Worm (Caenorhabditis elegans) whole organism, L4 larva: ENCODE results near the gene F13A7.7.
"Not testable (repeated sequence)": the region's sequence is repeated elsewhere in the genome, so short reads cannot be mapped to it uniquely, and the experiment has no call there.

Experiments
- D1046.2 ChIP-seq: fragments of 200-800 bp; sonication (Bioruptor generic); IDR thresholded peaks from 2 replicates; pipeline ENCODE4 v1.3.6; 2022; ENCODE audit warnings: missing genetic modification characterization, missing compliant biosample characterization
- T26A8.4 ChIP-seq: fragments of 200-800 bp; sonication (Bioruptor generic); IDR thresholded peaks from 2 replicates; pipeline ENCODE4 v1.3.6; 2022; ENCODE audit warnings: missing genetic modification characterization, missing compliant biosample characterization
- Y105C5A.15 ChIP-seq: fragments of 200-800 bp; sonication (Bioruptor generic); IDR thresholded peaks from 2 replicates; pipeline ENCODE4 v1.3.6; 2022; ENCODE audit warnings: missing genetic modification characterization, missing compliant biosample characterization
- aha-1 ChIP-seq: fragments of 150-350 bp; peaks from one replicate; lab custom pipeline; 2014; ENCODE audit warnings: missing biosample characterization, missing genetic modification characterization
- aly-2 ChIP-seq: sonication (generic microtip); optimal IDR thresholded peaks from 2 replicates; lab custom pipeline; 2018; ENCODE audit warnings: missing biosample characterization, missing genetic modification characterization
- ceh-28 ChIP-seq: fragments of 150-350 bp; optimal IDR thresholded peaks from 2 replicates; lab custom pipeline; 2014; ENCODE audit warnings: missing biosample characterization, missing genetic modification reagents, missing genetic modification characterization
- daf-16 ChIP-seq, 3 experiments: sonication (generic microtip); optimal IDR thresholded peaks; 2 replicates each; lab custom pipeline; 2016 to 2017; ENCODE audit warnings: missing genetic modification characterization in 3 of 3, missing genetic modification reagents in 3 of 3, mild to moderate bottlenecking in 2 of 3, missing compliant biosample characterization in 2 of 3, missing biosample characterization in 1 of 3, moderate library complexity in 1 of 3
- dmd-6 ChIP-seq: fragments of 200-800 bp; sonication (Bioruptor generic); IDR thresholded peaks from 2 replicates; pipeline ENCODE4 v1.3.6; 2022; ENCODE audit warnings: missing genetic modification reagents, missing genetic modification characterization, missing compliant biosample characterization
- dve-1 ChIP-seq: sonication (generic microtip); optimal IDR thresholded peaks from 2 replicates; lab custom pipeline; 2017; ENCODE audit warnings: antibody characterized with exemption, mild to moderate bottlenecking, missing genetic modification characterization, missing compliant biosample characterization; ENCODE audit not compliant: insufficient read depth
- egl-43 ChIP-seq: fragments of 200-800 bp; sonication (Bioruptor generic); IDR thresholded peaks from 2 replicates; pipeline ENCODE4 v1.3.6; 2022; ENCODE audit warnings: missing genetic modification reagents, missing genetic modification characterization, missing compliant biosample characterization
- hlh-11 ChIP-seq: fragments of 200-800 bp; sonication (Bioruptor generic); optimal IDR thresholded peaks from 2 replicates; lab custom pipeline; 2018; ENCODE audit warnings: mild to moderate bottlenecking, missing genetic modification characterization, missing compliant biosample characterization
- hlh-30 ChIP-seq: sonication (generic microtip); optimal IDR thresholded peaks from 2 replicates; lab custom pipeline; 2017; ENCODE audit warnings: antibody characterized with exemption, mild to moderate bottlenecking, missing genetic modification characterization, missing compliant biosample characterization; ENCODE audit not compliant: insufficient read depth
- hmg-1.1 ChIP-seq: fragments of 200-800 bp; sonication (Bioruptor generic); IDR thresholded peaks from 2 replicates; pipeline ENCODE4 v1.3.6; 2022; ENCODE audit warnings: missing genetic modification reagents, missing genetic modification characterization, missing compliant biosample characterization
- jun-1 ChIP-seq: fragments of 150-350 bp; optimal IDR thresholded peaks from 2 replicates; lab custom pipeline; 2014; ENCODE audit warnings: missing biosample characterization, missing genetic modification reagents, missing genetic modification characterization
- lim-7 ChIP-seq: fragments of 200-800 bp; sonication (Bioruptor generic); IDR thresholded peaks from 2 replicates; pipeline ENCODE4 v1.3.6; 2022; ENCODE audit warnings: missing genetic modification characterization, missing compliant biosample characterization
- lin-29 ChIP-seq: fragments of 200-800 bp; sonication (Bioruptor generic); IDR thresholded peaks from 2 replicates; pipeline ENCODE4 v1.3.6; 2022; ENCODE audit warnings: missing genetic modification reagents, missing genetic modification characterization, missing compliant biosample characterization
- mdl-1 ChIP-seq, 2 experiments: fragments of 150-350 bp in 1 of 2; sonication (generic microtip) in 1 of 2; optimal IDR thresholded peaks; 2 replicates each; lab custom pipeline; 2014 to 2017; ENCODE audit warnings: missing biosample characterization in 2 of 2, missing genetic modification characterization in 2 of 2
- mdt-29 ChIP-seq: fragments of 200-800 bp; sonication (Bioruptor generic); IDR thresholded peaks from 2 replicates; pipeline ENCODE4 v1.3.6; 2022; ENCODE audit warnings: missing genetic modification reagents, missing genetic modification characterization, missing compliant biosample characterization
- mep-1 ChIP-seq: fragments of 150-350 bp; sonication (generic microtip); optimal IDR thresholded peaks from 3 replicates; lab custom pipeline; 2014; ENCODE audit warnings: missing biosample characterization, missing genetic modification characterization
- nhr-10 ChIP-seq: fragments of 150-350 bp; optimal IDR thresholded peaks from 2 replicates; lab custom pipeline; 2014; ENCODE audit warnings: missing biosample characterization, missing genetic modification characterization
- nhr-102 ChIP-seq: sonication (generic microtip); optimal IDR thresholded peaks from 2 replicates; lab custom pipeline; 2016; ENCODE audit warnings: mild to moderate bottlenecking, missing genetic modification characterization, moderate library complexity, missing compliant biosample characterization
- nhr-237 ChIP-seq: sonication (generic microtip); optimal IDR thresholded peaks from 2 replicates; lab custom pipeline; 2017; ENCODE audit warnings: missing biosample characterization, missing genetic modification characterization
- nhr-25 ChIP-seq: sonication (generic microtip); optimal IDR thresholded peaks from 2 replicates; lab custom pipeline; 2017; ENCODE audit warnings: missing genetic modification characterization, mild to moderate bottlenecking, missing compliant biosample characterization, antibody characterized with exemption, moderate library complexity, borderline replicate concordance; ENCODE audit not compliant: insufficient read depth
- nhr-28 ChIP-seq: fragments of 150-350 bp; optimal IDR thresholded peaks from 2 replicates; lab custom pipeline; 2014; ENCODE audit warnings: missing biosample characterization, missing genetic modification characterization
- nhr-48 ChIP-seq: sonication (generic microtip); optimal IDR thresholded peaks from 2 replicates; lab custom pipeline; 2016; ENCODE audit warnings: mild to moderate bottlenecking, missing genetic modification characterization, missing compliant biosample characterization
- nhr-77 ChIP-seq: fragments of 150-350 bp; optimal IDR thresholded peaks from 2 replicates; lab custom pipeline; 2014; ENCODE audit warnings: missing biosample characterization, missing genetic modification characterization
- pha-4 ChIP-seq, 2 experiments: fragments of 150-350 bp in 1 of 2; fragments of 200-800 bp in 1 of 2; sonication (Bioruptor generic) in 1 of 2; IDR thresholded peaks in 1 of 2; optimal IDR thresholded peaks in 1 of 2; 2 replicates each; pipeline versions ENCODE4 v1.3.6 to Lab custom; 2014 to 2022; ENCODE audit warnings: missing genetic modification characterization in 2 of 2, missing genetic modification reagents in 2 of 2, missing biosample characterization in 1 of 2, missing compliant biosample characterization in 1 of 2
- pqm-1 ChIP-seq: sonication (generic microtip); optimal IDR thresholded peaks from 2 replicates; lab custom pipeline; 2017; ENCODE audit warnings: missing biosample characterization, missing genetic modification characterization
- rbr-2 ChIP-seq: sonication (generic microtip); optimal IDR thresholded peaks from 2 replicates; lab custom pipeline; 2016; ENCODE audit warnings: missing genotype, missing genetic modification characterization, missing compliant biosample characterization
- set-16 ChIP-seq: fragments of 200-800 bp; sonication (Bioruptor generic); IDR thresholded peaks from 2 replicates; pipeline ENCODE4 v1.3.6; 2022; ENCODE audit warnings: missing genetic modification reagents, missing genetic modification characterization, missing compliant biosample characterization
- snpc-4 ChIP-seq: fragments of 150-350 bp; optimal IDR thresholded peaks from 2 replicates; lab custom pipeline; 2014; ENCODE audit warnings: missing biosample characterization, missing genetic modification characterization
- unc-62 ChIP-seq, 3 experiments: fragments of 150-350 bp in 1 of 3; sonication (generic microtip); optimal IDR thresholded peaks in 2 of 3; peaks in 1 of 3; 1 replicate in 1 of 3; 2 replicates in 2 of 3; lab custom pipeline; 2014 to 2017; ENCODE audit warnings: missing biosample characterization in 3 of 3, missing genetic modification characterization in 3 of 3, missing genetic modification reagents in 3 of 3, missing genotype in 1 of 3
- zip-2 ChIP-seq: fragments of 150-350 bp; optimal IDR thresholded peaks from 2 replicates; lab custom pipeline; 2014; ENCODE audit warnings: missing biosample characterization, missing genetic modification characterization

Gene F13A7.7

ce11 chrV:16350775-16351378 lies 32.8 kb downstream of the F13A7.7 start (continued):
- peak; percentile 23 for TF ChIP-seq nhr-77 (tag; lab: Kevin White, UChicago)
- TF ChIP-seq, all 104 proteins: peak for 26

ce11 chrV:16350061-16350460 lies 33.6 kb downstream of the F13A7.7 start:
- TF ChIP-seq nhr-237 (tag; lab: Kevin White, UChicago) (no peak), aha-1 (tag; lab: Kevin White, UChicago) (peak; percentile 60)

ce11 chrV:16346406-16347108 lies 37.1 kb downstream of the F13A7.7 start, which contains the start of the genes W08G11.5 and W08G11.1:
Gene W08G11.5, minus strand, starts transcription at chrV:16346506.
Gene W08G11.1, plus strand, starts transcription at chrV:16347058.
- TF ChIP-seq nhr-48, result no peak
- no peak for TF ChIP-seq D1046.2 (GFP tag; lab: Robert Waterston, UW)
- no peak for TF ChIP-seq lin-29 (GFP tag; lab: Robert Waterston, UW)
- TF ChIP-seq aha-1 (tag; lab: Kevin White, UChicago), result peak; percentile 33
- no peak for TF ChIP-seq aly-2 (tag; lab: Kevin White, UChicago)
- TF ChIP-seq snpc-4 (tag; lab: Kevin White, UChicago), result no peak
- no peak for TF ChIP-seq nhr-10 (tag; lab: Kevin White, UChicago)
- TF ChIP-seq, all 104 proteins: peak for 1

- TF ChIP-seq lim-7 (GFP tag; lab: Robert Waterston, UW), result no peak
- TF ChIP-seq hlh-11 (tag; lab: Kevin White, UChicago), result peak; percentile 63
- TF ChIP-seq nhr-28 (tag; lab: Kevin White, UChicago), result peak; percentile 54
- TF ChIP-seq nhr-77 (tag; lab: Kevin White, UChicago), result peak; percentile 1
- TF ChIP-seq Y105C5A.15 (GFP tag; lab: Robert Waterston, UW), result no peak
- no peak for TF ChIP-seq daf-16 (GFP tag; optimal IDR thresholded peaks at IDR 0.05; lab: Kevin White, UChicago)
- TF ChIP-seq daf-16 (tag; optimal IDR thresholded peaks at IDR 0.05; lab: Kevin White, UChicago), result peak; percentile 39
- TF ChIP-seq mdl-1 (tag; optimal IDR thresholded peaks at IDR 0.05; lab: Kevin White, UChicago), result peak in 1 of 2 experiments; percentile 39
- TF ChIP-seq pqm-1, result peak; percentile 46
- no peak for TF ChIP-seq rbr-2
- no peak for TF ChIP-seq pha-4 (GFP tag; IDR thresholded peaks at IDR 0.05; lab: Robert Waterston, UW)
- TF ChIP-seq pha-4 (tag; optimal IDR thresholded peaks at IDR 0.05; lab: Kevin White, UChicago), result no peak
- TF ChIP-seq hmg-1.1 (GFP tag; lab: Robert Waterston, UW), result no peak
- no peak for TF ChIP-seq jun-1 (tag; lab: Kevin White, UChicago)
- peak; percentile 74 for TF ChIP-seq dmd-6
- TF ChIP-seq dve-1 (tag; lab: Kevin White, UChicago), result peak; percentile 61
- no peak for TF ChIP-seq ceh-28 (tag; lab: Kevin White, UChicago)
- no peak for TF ChIP-seq mep-1 (tag; lab: Kevin White, UChicago)
- no peak for TF ChIP-seq zip-2 (tag; lab: Kevin White, UChicago)
- peak; percentile 18 for TF ChIP-seq hlh-30
- no peak for TF ChIP-seq unc-62 (GFP tag; optimal IDR thresholded peaks at IDR 0.05 in 1 of 2; lab: Kevin White, UChicago)
- no peak for TF ChIP-seq unc-62 (tag; optimal IDR thresholded peaks at IDR 0.05; lab: Kevin White, UChicago)
- TF ChIP-seq nhr-25, result no peak
Observed at ce11 chrV:16342258-16342618, 41.4 kb downstream of the F13A7.7 start, which contains the start of gene nhr-193. Gene nhr-193, plus strand, starts transcription at chrV:16342308.

ce11 chrV:16341497-16342257 lies 42.0 kb downstream of the F13A7.7 start:
- TF ChIP-seq lim-7 (GFP tag; lab: Robert Waterston, UW) (peak; percentile 26; the same call in 1 of the 2 replicates), mdt-29 (GFP tag; lab: Robert Waterston, UW) (peak; percentile 51; the same call in 1 of the 2 replicates), dve-1 (tag; lab: Kevin White, UChicago) (peak; percentile 27), set-16 (peak; percentile 66), hlh-30 (peak; percentile 14), daf-16 (tag; optimal IDR thresholded peaks at IDR 0.05; lab: Kevin White, UChicago) (peak; percentile 24), dmd-6 (peak; percentile 43; the same call in 1 of the 2 replicates), nhr-102 (peak; percentile 9), T26A8.4 (0 out of 2 replicates have a peak, but pooled peaks have one; percentile 12), aha-1 (tag; lab: Kevin White, UChicago) (peak; percentile 92), hlh-11 (tag; lab: Kevin White, UChicago) (peak; percentile 10), egl-43 (GFP tag; lab: Robert Waterston, UW) (peak; percentile 63)
- TF ChIP-seq daf-16 (GFP tag; optimal IDR thresholded peaks at IDR 0.05; lab: Kevin White, UChicago), result not testable (repeated sequence)
